Fruit fly (Drosophila melanogaster) whole organism, prepupa: ENCODE measurements around the gene CG5953.

ENCODE experiments used
- Blimp-1 ChIP-seq: fragments of 200-800 bp; sonication (Bioruptor generic); optimal IDR thresholded peaks from 3 replicates; lab custom pipeline; 2017; ENCODE audit warnings: missing biosample characterization, missing genetic modification characterization, mild to moderate bottlenecking, moderate library complexity, missing genetic modification reagents
- CG10631 ChIP-seq: fragments of 200-800 bp; sonication (Bioruptor generic); optimal IDR thresholded peaks from 2 replicates; lab custom pipeline; 2016; ENCODE audit warnings: missing biosample characterization, missing genetic modification characterization
- CG10669 ChIP-seq: fragments of 200-800 bp; sonication (Bioruptor generic); optimal IDR thresholded peaks from 3 replicates; lab custom pipeline; 2018; ENCODE audit warnings: missing biosample characterization, mild to moderate bottlenecking, missing genetic modification characterization, moderate library complexity
- CG11762 ChIP-seq: fragments of 200-800 bp; sonication (Bioruptor generic); optimal IDR thresholded peaks from 3 replicates; lab custom pipeline; 2016; ENCODE audit warnings: missing biosample characterization, missing genetic modification characterization; ENCODE audit not compliant: insufficient read depth
- CG11902 ChIP-seq: fragments of 200-800 bp; sonication (Bioruptor generic); optimal IDR thresholded peaks from 3 replicates; lab custom pipeline; 2016; ENCODE audit warnings: missing biosample characterization, missing genetic modification characterization
- CG15336 ChIP-seq: fragments of 200-800 bp; sonication (Bioruptor generic); IDR thresholded peaks from 2 replicates; pipeline ENCODE4 v1.3.6; 2022; ENCODE audit warnings: missing biosample characterization, missing genetic modification characterization
- CG1621 ChIP-seq: fragments of 200-800 bp; sonication (Bioruptor generic); optimal IDR thresholded peaks from 3 replicates; lab custom pipeline; 2018; ENCODE audit warnings: missing biosample characterization, mild to moderate bottlenecking, missing genetic modification characterization
- CG16779 ChIP-seq: fragments of 200-800 bp; sonication (Bioruptor generic); optimal IDR thresholded peaks from 3 replicates; lab custom pipeline; 2017; ENCODE audit warnings: missing biosample characterization, mild to moderate bottlenecking, missing genetic modification characterization
- CG32006 ChIP-seq: fragments of 200-800 bp; sonication (Bioruptor generic); optimal IDR thresholded peaks from 3 replicates; lab custom pipeline; 2017; ENCODE audit warnings: missing biosample characterization, mild to moderate bottlenecking, missing genetic modification characterization
- CG34406 ChIP-seq: fragments of 200-800 bp; sonication (Bioruptor generic); optimal IDR thresholded peaks from 3 replicates; lab custom pipeline; 2016; ENCODE audit warnings: missing biosample characterization, missing genetic modification characterization
- CG3919 ChIP-seq: fragments of 200-800 bp; sonication (Bioruptor generic); optimal IDR thresholded peaks from 3 replicates; lab custom pipeline; 2016; ENCODE audit warnings: missing biosample characterization, missing genetic modification characterization
- CG6163 ChIP-seq: fragments of 200-800 bp; sonication (Bioruptor generic); IDR thresholded peaks from 3 replicates; pipeline ENCODE4 v1.3.6; 2022; ENCODE audit warnings: missing biosample characterization, missing genetic modification characterization
- CG6276 ChIP-seq: fragments of 200-800 bp; sonication (Bioruptor generic); optimal IDR thresholded peaks from 2 replicates; lab custom pipeline; 2017; ENCODE audit warnings: missing biosample characterization, mild to moderate bottlenecking, missing genetic modification characterization
- CG6808 ChIP-seq: fragments of 200-800 bp; sonication (Bioruptor generic); optimal IDR thresholded peaks from 3 replicates; lab custom pipeline; 2017; ENCODE audit warnings: missing biosample characterization, missing genetic modification characterization, mild to moderate bottlenecking, moderate library complexity, missing genetic modification reagents
- CG6854 ChIP-seq: fragments of 200-800 bp; sonication (Bioruptor generic); optimal IDR thresholded peaks from 2 replicates; lab custom pipeline; 2017; ENCODE audit warnings: missing biosample characterization, mild to moderate bottlenecking, missing genetic modification characterization
- CG7368 ChIP-seq: fragments of 200-800 bp; sonication (Bioruptor generic); optimal IDR thresholded peaks from 3 replicates; lab custom pipeline; 2016; ENCODE audit warnings: missing biosample characterization, missing genetic modification characterization
- CG8319 ChIP-seq: fragments of 200-800 bp; sonication (Bioruptor generic); optimal IDR thresholded peaks from 3 replicates; lab custom pipeline; 2016; ENCODE audit warnings: missing biosample characterization, missing genetic modification characterization
- CG8632 ChIP-seq: fragments of 200-800 bp; sonication (Bioruptor generic); optimal IDR thresholded peaks from 3 replicates; lab custom pipeline; 2016; ENCODE audit warnings: missing biosample characterization, missing genetic modification characterization
- CG9139 ChIP-seq: fragments of 200-800 bp; sonication (Bioruptor generic); optimal IDR thresholded peaks from 3 replicates; lab custom pipeline; 2017; ENCODE audit warnings: missing biosample characterization, mild to moderate bottlenecking, missing genetic modification characterization
- Eip78C ChIP-seq: fragments of 200-800 bp; sonication (Bioruptor generic); peaks from one replicate; lab custom pipeline; 2016; ENCODE audit warnings: missing biosample characterization, missing genetic modification characterization
- Eip93F ChIP-seq: fragments of 200-800 bp; sonication (Bioruptor generic); optimal IDR thresholded peaks from 2 replicates; lab custom pipeline; 2016; ENCODE audit warnings: missing biosample characterization, mild to moderate bottlenecking, missing genetic modification characterization
- Ets21C ChIP-seq: fragments of 200-800 bp; sonication (Bioruptor generic); optimal IDR thresholded peaks from 3 replicates; lab custom pipeline; 2016; ENCODE audit warnings: missing biosample characterization, missing genetic modification characterization
- Ets96B ChIP-seq: fragments of 200-800 bp; optimal IDR thresholded peaks from 2 replicates; lab custom pipeline; 2019; ENCODE audit warnings: missing biosample characterization, mild to moderate bottlenecking, missing genetic modification characterization, moderate library complexity
- Gug ChIP-seq: fragments of 200-800 bp; sonication (Bioruptor generic); IDR thresholded peaks from 2 replicates; pipeline ENCODE4 v1.3.6; 2022; ENCODE audit warnings: missing biosample characterization, missing genetic modification characterization
- Hr38 ChIP-seq: sonication (Bioruptor generic); optimal IDR thresholded peaks from 2 replicates; lab custom pipeline; 2016; ENCODE audit warnings: missing biosample characterization, missing genetic modification characterization
- Hr39 ChIP-seq: fragments of 200-800 bp; sonication (Bioruptor generic); optimal IDR thresholded peaks from 2 replicates; lab custom pipeline; 2016; ENCODE audit warnings: missing biosample characterization, missing genetic modification characterization
- Hr4 ChIP-seq: fragments of 200-800 bp; sonication (Bioruptor generic); optimal IDR thresholded peaks from 3 replicates; lab custom pipeline; 2016; ENCODE audit warnings: missing biosample characterization, missing genetic modification characterization
- Lpt ChIP-seq: fragments of 200-800 bp; sonication (Bioruptor generic); optimal IDR thresholded peaks from 3 replicates; lab custom pipeline; 2016; ENCODE audit warnings: missing biosample characterization, missing genetic modification characterization
- Met ChIP-seq: fragments of 200-800 bp; sonication (Bioruptor generic); optimal IDR thresholded peaks from 3 replicates; lab custom pipeline; 2016; ENCODE audit warnings: missing biosample characterization, missing genetic modification characterization
- OdsH ChIP-seq: fragments of 200-800 bp; sonication (Bioruptor generic); optimal IDR thresholded peaks from 3 replicates; lab custom pipeline; 2016; ENCODE audit warnings: missing biosample characterization, missing genetic modification characterization
- Smox ChIP-seq: fragments of 200-800 bp; sonication (Bioruptor generic); optimal IDR thresholded peaks from 3 replicates; lab custom pipeline; 2016; ENCODE audit warnings: missing biosample characterization, missing genetic modification characterization
- Sox102F ChIP-seq: fragments of 200-800 bp; sonication (Bioruptor generic); optimal IDR thresholded peaks from 2 replicates; lab custom pipeline; 2016; ENCODE audit warnings: missing biosample characterization, mild to moderate bottlenecking, missing genetic modification characterization
- Sox14 ChIP-seq: fragments of 200-800 bp; sonication (Bioruptor generic); optimal IDR thresholded peaks from 3 replicates; lab custom pipeline; 2016; ENCODE audit warnings: missing biosample characterization, missing genetic modification characterization
- Sox15 ChIP-seq: fragments of 200-800 bp; sonication (Bioruptor generic); optimal IDR thresholded peaks from 3 replicates; lab custom pipeline; 2016; ENCODE audit warnings: missing biosample characterization, missing genetic modification characterization
- achi ChIP-seq: fragments of 200-800 bp; sonication (Bioruptor generic); optimal IDR thresholded peaks from 3 replicates; lab custom pipeline; 2016; ENCODE audit warnings: missing biosample characterization, missing genetic modification characterization
- acj6 ChIP-seq: fragments of 200-800 bp; sonication (Bioruptor generic); optimal IDR thresholded peaks from 3 replicates; lab custom pipeline; 2016; ENCODE audit warnings: missing biosample characterization, missing genetic modification characterization
- cyc ChIP-seq: fragments of 200-800 bp; sonication (Bioruptor generic); optimal IDR thresholded peaks from 3 replicates; lab custom pipeline; 2016; ENCODE audit warnings: missing biosample characterization, missing genetic modification characterization
- dac ChIP-seq: fragments of 200-800 bp; sonication (Bioruptor generic); optimal IDR thresholded peaks from 2 replicates; lab custom pipeline; 2017; ENCODE audit warnings: missing biosample characterization, mild to moderate bottlenecking, missing genetic modification characterization
- dsx ChIP-seq: fragments of 200-800 bp; optimal IDR thresholded peaks from 3 replicates; lab custom pipeline; 2019; ENCODE audit warnings: missing biosample characterization, mild to moderate bottlenecking, missing genetic modification characterization, moderate library complexity; ENCODE audit not compliant: poor library complexity, severe bottlenecking
- esn ChIP-seq: fragments of 200-800 bp; sonication (Bioruptor generic); optimal IDR thresholded peaks from 2 replicates; lab custom pipeline; 2016; ENCODE audit warnings: missing biosample characterization, mild to moderate bottlenecking, missing genetic modification characterization, moderate library complexity
- fd59A ChIP-seq: fragments of 200-800 bp; sonication (Bioruptor generic); optimal IDR thresholded peaks from 2 replicates; lab custom pipeline; 2017; ENCODE audit warnings: missing biosample characterization, mild to moderate bottlenecking, missing genetic modification characterization, missing genetic modification reagents
- fkh ChIP-seq: fragments of 200-800 bp; sonication (Bioruptor generic); optimal IDR thresholded peaks from 3 replicates; lab custom pipeline; 2017; ENCODE audit warnings: missing biosample characterization, mild to moderate bottlenecking, missing genetic modification characterization, moderate library complexity
- lz ChIP-seq: fragments of 200-800 bp; sonication (Bioruptor generic); optimal IDR thresholded peaks from 3 replicates; lab custom pipeline; 2016; ENCODE audit warnings: missing biosample characterization, missing genetic modification characterization
- net ChIP-seq: fragments of 200-800 bp; sonication (Bioruptor generic); optimal IDR thresholded peaks from 3 replicates; lab custom pipeline; 2016; ENCODE audit warnings: missing biosample characterization, missing genetic modification characterization
- pdm3 ChIP-seq: fragments of 200-800 bp; sonication (Bioruptor generic); optimal IDR thresholded peaks from 3 replicates; lab custom pipeline; 2016; ENCODE audit warnings: missing biosample characterization, missing genetic modification characterization
- salr ChIP-seq, 2 experiments: fragments of 200-800 bp; sonication (Bioruptor generic); optimal IDR thresholded peaks; 3 replicates each; lab custom pipeline; 2016 to 2018; ENCODE audit warnings: missing biosample characterization in 2 of 2, missing genetic modification characterization in 2 of 2, mild to moderate bottlenecking in 1 of 2
- spab ChIP-seq: fragments of 200-800 bp; sonication (Bioruptor generic); optimal IDR thresholded peaks from 2 replicates; lab custom pipeline; 2017; ENCODE audit warnings: missing biosample characterization, mild to moderate bottlenecking, missing genetic modification characterization, missing genetic modification reagents
- ss ChIP-seq, 2 experiments: fragments of 200-800 bp; sonication (Bioruptor generic); optimal IDR thresholded peaks; 2 replicates in 1 of 2; 3 replicates in 1 of 2; lab custom pipeline; 2017 to 2018; ENCODE audit warnings: mild to moderate bottlenecking in 2 of 2, missing biosample characterization in 2 of 2, missing genetic modification characterization in 2 of 2, moderate library complexity in 1 of 2
- svp ChIP-seq: fragments of 200-800 bp; sonication (Bioruptor generic); peaks from one replicate; lab custom pipeline; 2016; ENCODE audit warnings: missing biosample characterization, missing genetic modification characterization
- topi ChIP-seq: fragments of 200-800 bp; sonication (Bioruptor generic); optimal IDR thresholded peaks from 3 replicates; lab custom pipeline; 2016; ENCODE audit warnings: missing biosample characterization, missing genetic modification characterization

The CG5953 gene

DNA sequence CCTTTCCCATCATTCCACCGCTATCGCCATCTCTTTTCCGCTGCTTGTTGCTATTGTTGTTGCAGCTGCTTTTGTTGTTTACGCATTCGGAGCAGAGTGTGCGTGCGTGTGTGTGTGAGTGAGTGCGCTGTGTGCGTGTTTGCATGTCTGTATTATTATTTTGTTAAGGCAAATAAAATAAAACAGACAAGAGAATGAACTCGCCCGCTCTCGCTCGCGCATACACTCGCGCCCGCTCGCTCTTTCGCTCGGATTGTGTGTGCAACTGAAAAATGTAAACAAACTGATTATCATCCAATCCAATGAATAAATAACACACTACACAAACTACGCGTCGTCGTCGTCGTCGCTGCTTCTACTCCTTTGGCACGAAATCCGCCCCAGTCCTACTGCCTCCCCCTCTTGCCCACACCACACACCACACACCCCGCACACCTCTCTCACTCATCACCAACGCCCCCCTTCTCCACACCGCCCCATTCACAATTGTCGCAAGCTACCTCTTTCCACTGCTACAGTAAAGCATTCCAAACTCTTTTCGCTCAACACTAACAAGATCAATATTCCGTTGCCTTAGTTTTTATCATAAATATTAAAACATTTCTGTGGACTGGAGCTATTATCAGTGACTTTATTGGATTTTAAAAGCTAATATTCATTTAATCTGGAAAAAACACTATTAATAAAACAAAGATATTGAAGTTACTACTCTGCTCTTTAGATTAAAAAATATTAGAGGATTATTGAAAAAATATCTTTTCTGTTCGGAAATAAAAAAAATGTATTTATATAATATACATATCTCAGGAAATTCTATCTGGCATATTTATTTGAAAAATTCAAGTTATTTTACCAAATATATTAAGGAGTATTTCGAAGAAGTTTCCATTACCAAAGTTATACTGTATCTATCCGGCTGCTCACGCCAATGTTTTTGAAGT is 11.1 kb downstream of the CG5953 start:
- TF ChIP-seq achi (GFP tag; lab: Kevin White, UChicago): peak; percentile 36
- TF ChIP-seq CG6163 (GFP tag; lab: Robert Waterston, UW): peak; percentile 88
- no peak for TF ChIP-seq lz (GFP tag; lab: Kevin White, UChicago)
- TF ChIP-seq dac: peak; percentile 43
- no peak for TF ChIP-seq Smox
- TF ChIP-seq CG11762: no peak
- TF ChIP-seq CG10631: no peak
- TF ChIP-seq Sox102F (GFP tag; lab: Kevin White, UChicago): peak; percentile 37
- peak; percentile 78 for TF ChIP-seq CG6808
- TF ChIP-seq CG7368 (GFP tag; lab: Kevin White, UChicago): peak; percentile 13
- TF ChIP-seq CG15336: peak; percentile 61
- peak; percentile 8 for TF ChIP-seq OdsH (GFP tag; lab: Kevin White, UChicago)
- TF ChIP-seq cyc (GFP tag; lab: Kevin White, UChicago): no peak
- peak; percentile 45 for TF ChIP-seq CG34406 (GFP tag; lab: Kevin White, UChicago)
- TF ChIP-seq ss (GFP tag; optimal IDR thresholded peaks at IDR 0.05; lab: Kevin White, UChicago): peak; percentile 90 to 95
- TF ChIP-seq Sox14 (GFP tag; lab: Kevin White, UChicago): peak; percentile 63
- peak; percentile 58 for TF ChIP-seq fd59A (GFP tag; lab: Kevin White, UChicago)
- TF ChIP-seq CG3919 (GFP tag; lab: Kevin White, UChicago): no peak
- peak; percentile 49 for TF ChIP-seq Eip78C (GFP tag; lab: Kevin White, UChicago)
- peak; percentile 79 for TF ChIP-seq CG32006 (GFP tag; lab: Kevin White, UChicago)
- TF ChIP-seq topi (GFP tag; lab: Kevin White, UChicago): peak; percentile 1
- TF ChIP-seq CG11902: no peak
- TF ChIP-seq Blimp-1: peak; percentile 17
- peak; percentile 65 for TF ChIP-seq spab (GFP tag; lab: Kevin White, UChicago)
- peak; percentile 52 for TF ChIP-seq CG8632 (GFP tag; lab: Kevin White, UChicago)
- no peak for TF ChIP-seq Ets21C
- TF ChIP-seq CG6276 (GFP tag; lab: Kevin White, UChicago): peak; percentile 32
- peak; percentile 11 for TF ChIP-seq esn
- peak; percentile 29 for TF ChIP-seq CG8319
- TF ChIP-seq Met (GFP tag; lab: Kevin White, UChicago): peak; percentile 24
- TF ChIP-seq Hr4 (GFP tag; lab: Kevin White, UChicago): peak; percentile 62
- TF ChIP-seq acj6: no peak
- peak; percentile 84 for TF ChIP-seq CG1621 (tag; lab: Kevin White, UChicago)
- TF ChIP-seq Hr38: no peak
- TF ChIP-seq Lpt: peak; percentile 84
- TF ChIP-seq fkh (GFP tag; lab: Kevin White, UChicago): peak; percentile 100
- peak; percentile 25 for TF ChIP-seq Eip93F (GFP tag; lab: Kevin White, UChicago)
- TF ChIP-seq Ets96B (tag; lab: Kevin White, UChicago): peak; percentile 38
- TF ChIP-seq CG10669 (GFP tag; lab: Kevin White, UChicago): peak; percentile 57
- peak; percentile 57 for TF ChIP-seq net (GFP tag; lab: Kevin White, UChicago)
- TF ChIP-seq salr (GFP tag; optimal IDR thresholded peaks at IDR 0.05; lab: Kevin White, UChicago): peak; percentile 49 to 72
- peak; percentile 39 for TF ChIP-seq Gug (GFP tag; lab: Robert Waterston, UW)
- peak; percentile 73 for TF ChIP-seq CG9139
- peak; percentile 73 for TF ChIP-seq svp (GFP tag; lab: Kevin White, UChicago)
- TF ChIP-seq CG6854: peak; percentile 83
- no peak for TF ChIP-seq Sox15
- TF ChIP-seq dsx (GFP tag; lab: Kevin White, UChicago): peak; percentile 43
- TF ChIP-seq pdm3 (GFP tag; lab: Kevin White, UChicago): no peak
- no peak for TF ChIP-seq Hr39 (GFP tag; lab: Kevin White, UChicago)
- peak; percentile 65 for TF ChIP-seq CG16779
